Worm (Caenorhabditis elegans): ENCODE measurements around the gene F26H11.4.

DNA sequence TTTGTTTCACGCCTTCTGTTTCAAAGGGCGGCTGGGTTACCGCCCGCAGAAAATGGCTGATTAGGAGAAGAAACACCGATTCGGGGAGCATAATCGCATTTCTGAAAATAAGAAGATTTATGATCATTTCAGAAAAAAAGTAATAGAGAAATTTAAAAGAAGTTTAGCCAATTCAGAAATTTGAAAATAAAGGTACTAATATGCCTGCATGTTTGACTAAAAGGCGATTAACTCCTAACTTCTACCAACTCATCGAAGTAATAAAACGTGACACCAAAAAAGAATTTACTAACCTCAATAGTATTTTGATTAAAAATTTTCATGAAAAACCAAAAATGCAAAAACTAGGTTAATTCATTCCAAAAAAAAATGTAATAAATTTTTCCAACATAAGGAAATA is 16.4 kb downstream of the F26H11.4 start, which contains the start of gene plx-2:
- TF ChIP-seq ztf-23 (GFP tag; IDR thresholded peaks at IDR 0.05) (no peak), flt-1 (GFP tag; IDR thresholded peaks at IDR 0.05) (no peak), med-1 (GFP tag; optimal IDR thresholded peaks at IDR 0.05; ENCODE audit: insufficient read depth) (no peak)

Measured in whole organism, midembryonic.